Worm (Caenorhabditis elegans) whole organism, midembryonic: Measurements from ENCODE around the gene rme-2.
"Not testable (repeated sequence)": the region's sequence is repeated elsewhere in the genome, so short reads cannot be mapped to it uniquely, and the experiment has no call there.

ENCODE experiments used
- klf-2 ChIP-seq: fragments of 200-800 bp; sonication (Bioruptor generic); conservative IDR thresholded peaks from 2 replicates; pipeline ENCODE4 v1.3.6; 2022; ENCODE audit warnings: missing genetic modification reagents, missing genetic modification characterization, missing compliant biosample characterization
- med-1 ChIP-seq: sonication (generic microtip); optimal IDR thresholded peaks from 2 replicates; lab custom pipeline; 2017; ENCODE audit warnings: missing genetic modification characterization, mild to moderate bottlenecking, missing compliant biosample characterization, antibody characterized with exemption, missing genetic modification reagents; ENCODE audit not compliant: insufficient read depth
- ztf-23 ChIP-seq: fragments of 200-800 bp; sonication (Bioruptor generic); IDR thresholded peaks from 2 replicates; pipeline ENCODE4 v1.3.6; 2022; ENCODE audit warnings: missing genetic modification reagents, missing genetic modification characterization, missing compliant biosample characterization
- ztf-29 ChIP-seq: fragments of 200-800 bp; sonication (Bioruptor generic); IDR thresholded peaks from 2 replicates; pipeline ENCODE4 v1.3.6; 2022; ENCODE audit warnings: missing genetic modification reagents, missing genetic modification characterization, missing compliant biosample characterization

- TF ChIP-seq ztf-23 (GFP tag; lab: Robert Waterston, UW); klf-2 (GFP tag; lab: Robert Waterston, UW); ztf-29; med-1: not testable (repeated sequence)
These were observed 21.2 kb downstream of the rme-2 start, which contains the start of gene B0273.115 for ce11 chrIV:5491054-5491453.
